Worm (Caenorhabditis elegans): ENCODE results near the gene srh-265.
A peak's percentile ranks its signal among the peaks of the same experiment; 100 is the strongest.

Gene srh-265

DNA sequence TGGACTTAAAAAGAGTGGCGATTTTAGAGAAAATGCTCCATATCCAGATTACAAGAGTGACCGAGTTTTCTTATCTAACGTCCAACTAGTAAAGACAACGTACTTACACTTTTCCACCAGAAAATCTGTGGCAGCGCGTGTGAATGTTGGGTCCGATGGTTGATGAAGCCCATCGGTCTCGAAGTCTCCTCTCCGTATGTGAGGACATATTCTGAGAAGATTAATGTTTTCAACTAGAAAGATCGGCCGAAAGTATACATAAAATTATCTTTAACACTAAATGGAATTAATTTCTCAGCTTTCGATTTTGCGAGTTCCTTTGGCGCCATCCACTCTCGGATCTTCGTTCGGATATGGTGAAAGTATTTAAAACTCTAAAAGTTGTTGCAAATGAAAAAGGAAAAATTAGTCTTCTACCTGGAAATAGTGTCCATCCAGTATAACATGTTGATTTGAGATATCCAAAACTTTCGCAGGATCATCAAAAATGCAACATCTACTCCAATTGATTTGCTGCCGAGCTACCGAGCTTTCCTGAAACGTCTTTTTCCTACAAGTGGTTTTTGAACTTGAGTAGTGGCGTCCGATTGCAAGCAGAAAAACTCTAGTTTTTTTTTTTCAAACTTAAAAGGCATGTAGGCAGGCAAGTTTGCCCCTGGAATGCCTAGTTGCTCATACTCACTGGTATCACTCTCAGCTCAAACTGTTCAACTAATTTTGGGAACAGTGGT lies 15.4 kb downstream of the srh-265 start:
- TF ChIP-seq ceh-45 (GFP tag; IDR thresholded peaks at IDR 0.05): 0 out of 2 replicates have a peak, but pooled peaks have one; percentile 28
- no peak for TF ChIP-seq ztf-16 (tag; optimal IDR thresholded peaks at IDR 0.05)

DNA sequence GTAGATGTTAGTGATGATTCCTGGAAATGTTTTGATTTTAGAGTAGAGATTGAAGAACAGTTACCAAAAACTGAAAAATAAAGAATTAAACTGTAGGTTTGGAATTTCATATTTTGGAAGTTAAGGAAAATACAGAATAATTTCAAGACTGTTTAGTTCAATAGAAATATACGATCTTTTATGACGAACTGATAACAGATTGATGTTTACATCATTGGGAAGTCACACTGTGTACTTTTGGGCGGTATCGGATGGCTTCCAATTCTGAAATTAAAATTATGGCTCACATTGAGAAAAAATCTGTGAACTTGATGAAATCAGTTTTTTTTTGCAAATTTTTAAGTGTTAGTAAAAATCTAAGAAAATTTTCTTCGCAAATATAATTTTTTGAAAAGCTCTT lies 16.4 kb downstream of the srh-265 start, which contains the start of gene T26H5.8:
Gene T26H5.8 (minus strand): TSS at position 270 of the 400 bp plus-strand sequence.
- TF ChIP-seq ceh-18 (tag; optimal IDR thresholded peaks at IDR 0.05) (no peak), nhr-232 (tag; optimal IDR thresholded peaks at IDR 0.05) (no peak), tbx-2 (tag; optimal IDR thresholded peaks at IDR 0.05) (no peak), ceh-19 (GFP tag; optimal IDR thresholded peaks at IDR 0.05) (no peak)

DNA sequence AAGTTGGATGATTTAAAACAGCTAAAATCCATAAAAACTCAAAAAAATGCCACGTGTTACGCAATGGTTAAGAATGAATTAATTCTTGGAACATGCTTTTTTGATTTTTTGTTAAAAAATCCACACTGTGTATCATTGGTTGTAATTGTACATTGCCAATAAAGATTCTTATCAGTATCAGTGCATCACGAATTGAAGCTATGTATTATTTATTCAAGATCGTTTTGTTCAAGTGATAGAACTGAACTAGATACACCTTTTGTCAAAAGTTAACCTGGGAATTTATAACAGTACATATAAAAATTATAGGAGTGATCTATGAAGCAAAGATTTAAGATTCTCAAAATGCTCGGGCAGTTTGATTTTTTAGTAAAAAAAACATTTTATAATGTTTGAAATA lies 18.6 kb downstream of the srh-265 start:
- TF ChIP-seq C38D4.7 (GFP tag; optimal IDR thresholded peaks at IDR 0.05): no peak
- no peak for TF ChIP-seq pax-1 (tag; optimal IDR thresholded peaks at IDR 0.05)
- TF ChIP-seq pqm-1 (tag; optimal IDR thresholded peaks at IDR 0.05): no peak
- no peak for TF ChIP-seq unc-42 (tag; optimal IDR thresholded peaks at IDR 0.05)
- no peak for TF ChIP-seq ceh-2 (tag; optimal IDR thresholded peaks at IDR 0.05)
- TF ChIP-seq unc-86 (tag; optimal IDR thresholded peaks at IDR 0.05): no peak
- TF ChIP-seq T23F11.4 (GFP tag; optimal IDR thresholded peaks at IDR 0.05): no peak
- TF ChIP-seq ahr-1 (tag; optimal IDR thresholded peaks at IDR 0.05): no peak

DNA sequence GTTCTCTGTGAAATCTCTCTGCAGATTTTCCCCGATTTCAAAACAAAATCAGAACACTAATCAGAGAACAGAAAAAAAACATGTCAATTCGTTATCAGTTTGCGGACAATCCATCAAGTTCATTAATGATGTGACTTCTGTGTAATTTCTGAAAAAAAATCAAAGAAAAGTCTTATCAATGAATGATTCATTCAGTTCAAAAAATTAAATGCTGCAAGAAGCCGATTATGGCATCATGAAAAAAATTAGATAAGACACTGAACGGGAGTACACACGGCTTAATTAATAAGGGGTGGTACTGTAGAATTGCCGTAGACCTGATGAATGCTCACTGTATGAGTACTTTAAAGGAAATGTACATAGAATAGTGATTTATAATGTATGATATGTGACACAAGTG lies 20.1 kb downstream of the srh-265 start:
- no peak for TF ChIP-seq elt-2 (tag; optimal IDR thresholded peaks at IDR 0.05)
- TF ChIP-seq gmeb-2 (tag; optimal IDR thresholded peaks at IDR 0.05): no peak
- no peak for TF ChIP-seq pat-9 (tag; optimal IDR thresholded peaks at IDR 0.05)
- TF ChIP-seq hlh-8 (tag; optimal IDR thresholded peaks at IDR 0.05): no peak
- no peak for TF ChIP-seq dve-1 (tag; optimal IDR thresholded peaks at IDR 0.05)
- no peak for TF ChIP-seq pha-4 (tag; optimal IDR thresholded peaks at IDR 0.05)
- no peak for TF ChIP-seq dmd-4 (tag; optimal IDR thresholded peaks at IDR 0.05; ENCODE audit: borderline replicate concordance)
- TF ChIP-seq hlh-30 (tag; optimal IDR thresholded peaks at IDR 0.05; ENCODE audit: insufficient read depth): no peak
- no peak for TF ChIP-seq K02D7.2 (tag; optimal IDR thresholded peaks at IDR 0.05)
- TF ChIP-seq sox-4 (tag; optimal IDR thresholded peaks at IDR 0.05): no peak
- TF ChIP-seq elt-4 (tag; optimal IDR thresholded peaks at IDR 0.05): no peak
- TF ChIP-seq unc-3 (GFP tag; conservative IDR thresholded peaks at IDR 0.05): no peak
- TF ChIP-seq unc-3 (tag; optimal IDR thresholded peaks at IDR 0.05): no peak
- TF ChIP-seq odd-2 (tag; optimal IDR thresholded peaks at IDR 0.05): no peak

DNA sequence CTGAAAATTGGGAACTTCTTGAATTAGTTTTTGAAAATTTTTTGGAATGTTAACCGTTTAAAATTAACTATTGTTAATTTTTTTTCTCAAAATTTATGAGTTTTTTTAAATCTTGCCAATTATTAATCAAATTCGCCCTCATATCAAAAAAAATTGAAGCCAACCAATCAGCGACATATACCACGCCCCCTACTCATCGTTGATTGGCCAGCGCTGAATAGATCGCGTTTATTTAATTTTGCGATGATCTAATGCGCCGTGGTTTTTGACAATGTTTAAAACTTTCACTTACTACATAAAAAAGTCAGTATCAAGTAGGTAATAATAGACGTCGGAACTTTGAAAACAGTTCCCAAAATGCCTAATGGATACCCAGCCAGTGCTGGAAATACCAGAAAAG lies 26.3 kb downstream of the srh-265 start:
- TF ChIP-seq pha-2 (tag; optimal IDR thresholded peaks at IDR 0.05) (no peak), ceh-45 (GFP tag; IDR thresholded peaks at IDR 0.05) (no peak), sox-4 (tag; optimal IDR thresholded peaks at IDR 0.05) (no peak), pat-9 (tag; optimal IDR thresholded peaks at IDR 0.05) (no peak), lim-6 (tag; optimal IDR thresholded peaks at IDR 0.05) (no peak), nfya-1 (tag; optimal IDR thresholded peaks at IDR 0.05) (peak; percentile 68)

DNA sequence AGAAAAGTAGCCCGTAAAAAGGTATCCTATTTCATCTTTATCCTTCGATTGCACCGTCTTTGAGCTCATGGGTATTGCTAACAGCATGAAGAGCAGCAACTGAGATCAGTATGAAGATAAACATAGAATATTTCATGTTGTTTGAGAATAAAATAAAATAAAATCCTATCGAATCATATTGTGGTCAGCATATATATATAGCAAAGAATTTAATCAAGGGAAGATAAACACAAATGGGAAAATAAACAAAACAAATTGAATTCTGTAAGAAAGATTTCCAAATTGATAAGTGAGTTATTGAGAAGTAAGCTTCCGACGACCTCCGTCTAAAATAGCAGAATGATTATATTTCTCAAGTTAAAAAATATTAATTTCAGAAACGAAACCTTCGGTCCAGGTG lies 27.7 kb downstream of the srh-265 start, which contains the start of gene T26H5.10:
Gene T26H5.10 (minus strand): TSS at position 101 of the 400 bp plus-strand sequence.
- TF ChIP-seq C38D4.7 (GFP tag; optimal IDR thresholded peaks at IDR 0.05) (no peak), madf-2 (tag; optimal IDR thresholded peaks at IDR 0.05) (no peak), ceh-18 (tag; optimal IDR thresholded peaks at IDR 0.05) (no peak), syd-9 (tag; optimal IDR thresholded peaks at IDR 0.05) (no peak), unc-3 (GFP tag; conservative IDR thresholded peaks at IDR 0.05) (no peak), unc-3 (tag; optimal IDR thresholded peaks at IDR 0.05) (no peak), nfya-1 (tag; optimal IDR thresholded peaks at IDR 0.05) (no peak), ceh-48 (tag; optimal IDR thresholded peaks at IDR 0.05) (no peak), pax-1 (tag; optimal IDR thresholded peaks at IDR 0.05) (no peak), npax-4 (tag; optimal IDR thresholded peaks at IDR 0.05) (no peak), mec-3 (tag; optimal IDR thresholded peaks at IDR 0.05; ENCODE audit: borderline replicate concordance) (no peak)

Measured in whole organism, late embryonic.